Fruit fly (Drosophila melanogaster) S2 (cell line): ENCODE measurements around the gene sinah.

Experiments used
- CG8478 ChIP-seq: fragments of >200 bp; optimal IDR thresholded peaks from 2 replicates; lab custom pipeline; 2018
- CTCF ChIP-seq, 2 experiments: fragments of >200 bp; optimal IDR thresholded peaks; 2 replicates each; lab custom pipeline; 2018

dm6 chr3L:16824725-16825124 is 34.2 kb upstream of the sinah start:
- TF ChIP-seq CTCF (optimal IDR thresholded peaks at IDR 0.05; lab: Kevin White, UChicago) (no peak), CG8478 (lab: Kevin White, UChicago) (no peak)
